Fruit fly (Drosophila melanogaster) whole organism: Measurements from ENCODE around the gene CG43294.

Source experiments
- CG8478 ChIP-seq: fragments of >200 bp; optimal IDR thresholded peaks from 2 replicates; lab custom pipeline; 2018; ENCODE audit warnings: inconsistent platforms
- Dll ChIP-seq: fragments of >200 bp; optimal IDR thresholded peaks from 2 replicates; lab custom pipeline; 2017
- EcR ChIP-seq, 2 experiments: fragments of >200 bp; optimal IDR thresholded peaks; 2 replicates each; lab custom pipeline; 2017; ENCODE audit warnings: missing biosample characterization in 2 of 2, missing genetic modification characterization in 2 of 2, missing genetic modification reagents in 2 of 2
- pan ChIP-seq: fragments of >200 bp; optimal IDR thresholded peaks from 2 replicates; lab custom pipeline; 2017
- psq ChIP-seq: fragments of >200 bp; optimal IDR thresholded peaks from 2 replicates; lab custom pipeline; 2017
- usp ChIP-seq: fragments of >200 bp; optimal IDR thresholded peaks from 2 replicates; lab custom pipeline; 2017; ENCODE audit warnings: missing biosample characterization, missing genetic modification characterization, mixed read lengths

Gene CG43294

DNA sequence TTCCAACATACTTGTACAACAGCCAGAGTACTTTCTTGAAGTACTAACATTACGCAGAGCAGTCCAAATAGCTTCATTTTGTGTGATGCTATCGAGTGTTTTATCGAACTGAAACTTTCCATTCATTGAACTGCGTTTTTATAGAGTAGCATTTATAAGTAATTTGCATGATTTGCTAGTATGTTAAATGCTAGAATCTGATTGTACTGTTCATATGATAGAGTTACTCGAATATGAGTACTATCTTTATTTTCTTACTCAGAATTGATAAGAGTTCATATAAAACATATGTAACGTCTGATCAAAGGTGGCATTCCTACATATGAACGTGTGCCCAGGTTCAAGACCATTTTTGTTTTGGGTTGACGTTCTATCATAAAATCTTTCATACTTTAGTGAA lies 4.9 kb upstream of the CG43294 start, which contains the start of gene obst-G:
Gene obst-G (minus strand): TSS at position 101 of the 400 bp plus-strand sequence.
- TF ChIP-seq pan (lab: Kevin White, UChicago) (no peak), psq (lab: Kevin White, UChicago) (no peak), EcR (GFP tag; optimal IDR thresholded peaks at IDR 0.05; lab: Kevin White, UChicago) (no peak), usp (GFP tag; lab: Kevin White, UChicago) (no peak), Dll (lab: Kevin White, UChicago) (no peak), CG8478 (lab: Kevin White, UChicago) (no peak)

DNA sequence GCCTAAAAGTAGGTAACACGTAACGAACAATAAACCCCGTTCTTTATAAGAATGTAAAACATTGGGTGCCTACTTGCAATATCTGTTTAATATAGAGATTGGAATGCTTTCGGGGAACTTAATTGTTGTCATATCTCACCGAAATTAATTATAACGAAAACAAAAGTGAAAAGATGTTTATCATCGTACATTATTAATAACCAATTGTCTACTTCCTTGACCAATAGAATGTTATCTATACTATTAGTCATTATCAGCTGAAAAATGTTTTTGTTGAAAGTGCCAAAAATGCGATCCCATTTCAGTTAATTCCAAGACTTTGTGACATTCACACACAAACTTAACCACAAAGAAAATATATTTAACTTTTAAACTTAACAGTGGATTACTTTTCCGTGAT lies 4.3 kb upstream of the CG43294 start, which contains the start of gene CG7248:
Gene CG7248 (plus strand): TSS at position 301 of the 400 bp plus-strand sequence.
- TF ChIP-seq EcR (GFP tag; optimal IDR thresholded peaks at IDR 0.05; lab: Kevin White, UChicago) (no peak), pan (lab: Kevin White, UChicago) (no peak), CG8478 (lab: Kevin White, UChicago) (no peak), usp (GFP tag; lab: Kevin White, UChicago) (no peak), Dll (lab: Kevin White, UChicago) (no peak), psq (lab: Kevin White, UChicago) (no peak)

DNA sequence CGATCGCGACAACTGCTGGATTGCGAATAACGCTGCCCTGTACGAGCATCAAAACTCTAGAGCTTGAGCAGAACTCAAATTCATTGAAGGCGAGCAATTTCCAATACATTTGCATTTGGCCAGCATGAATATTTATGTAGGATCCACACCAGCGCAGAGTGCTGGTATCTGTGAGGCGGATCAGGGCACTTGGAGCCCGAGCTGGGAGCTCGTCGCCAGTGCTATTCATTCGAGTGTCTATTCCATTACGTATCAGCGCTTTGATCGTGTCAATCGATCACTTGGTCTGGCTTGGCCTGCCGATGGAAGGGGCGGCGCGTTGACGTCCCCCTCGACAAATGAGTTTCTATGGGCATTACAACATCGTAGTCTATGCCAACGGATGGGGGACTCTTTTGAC lies 8.0 kb downstream of the CG43294 start, which contains the start of gene prc:
Gene prc (minus strand): TSS at position 28 of the 400 bp plus-strand sequence.
- TF ChIP-seq pan (lab: Kevin White, UChicago) (no peak), usp (GFP tag; lab: Kevin White, UChicago) (no peak), psq (lab: Kevin White, UChicago) (no peak), Dll (lab: Kevin White, UChicago) (no peak), EcR (GFP tag; optimal IDR thresholded peaks at IDR 0.05; lab: Kevin White, UChicago) (no peak), CG8478 (lab: Kevin White, UChicago) (no peak)

DNA sequence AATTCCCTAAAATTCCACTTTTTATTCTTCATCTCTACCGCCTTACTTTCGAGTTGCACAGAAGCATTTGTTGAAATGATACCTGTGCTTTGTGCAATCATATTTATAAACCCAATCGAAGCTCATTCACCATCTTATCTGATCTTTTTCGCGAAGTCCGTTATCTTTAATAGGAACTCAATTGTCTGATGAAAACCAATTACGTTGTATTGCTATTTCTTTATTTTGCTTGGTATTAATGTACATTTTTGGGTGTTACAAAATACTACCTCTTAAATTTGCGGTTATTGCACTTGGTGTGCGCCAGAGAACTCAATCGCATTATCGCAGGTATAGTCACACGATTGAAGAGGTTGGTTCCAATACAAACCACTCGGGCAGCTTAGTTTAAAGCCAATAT lies 14.8 kb downstream of the CG43294 start, which contains the start of gene Muc68E:
Gene Muc68E (minus strand): TSS at position 101 of the 400 bp plus-strand sequence.
- TF ChIP-seq pan (lab: Kevin White, UChicago) (no peak), usp (GFP tag; lab: Kevin White, UChicago) (no peak), Dll (lab: Kevin White, UChicago) (no peak), EcR (GFP tag; optimal IDR thresholded peaks at IDR 0.05; lab: Kevin White, UChicago) (no peak), psq (lab: Kevin White, UChicago) (no peak), CG8478 (lab: Kevin White, UChicago) (no peak)

DNA sequence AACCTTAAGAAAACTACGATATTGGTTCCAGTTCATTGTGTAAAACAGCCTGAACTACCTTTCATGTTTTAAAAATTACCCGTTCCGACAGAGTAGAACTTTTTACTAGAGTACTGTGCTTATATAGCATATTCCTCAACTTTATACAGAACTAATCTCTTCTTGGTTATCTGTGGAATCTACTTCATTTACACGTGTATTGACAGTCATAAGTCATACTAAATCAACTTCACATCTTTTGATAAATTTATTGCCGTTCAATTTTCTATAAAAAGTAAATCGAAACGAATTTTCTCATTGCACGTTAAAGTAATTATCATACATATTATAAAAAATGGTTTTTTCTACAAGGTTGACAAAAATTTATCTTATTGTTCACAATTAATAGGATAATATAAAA lies 15.6 kb downstream of the CG43294 start, which contains the start of gene CG42397:
Gene CG42397 (minus strand): TSS at position 101 of the 400 bp plus-strand sequence.
- TF ChIP-seq CG8478 (lab: Kevin White, UChicago): no peak
- no peak for TF ChIP-seq Dll (lab: Kevin White, UChicago)
- TF ChIP-seq usp (GFP tag; lab: Kevin White, UChicago): no peak
- no peak for TF ChIP-seq EcR (GFP tag; optimal IDR thresholded peaks at IDR 0.05; lab: Kevin White, UChicago)
- no peak for TF ChIP-seq psq (lab: Kevin White, UChicago)
- TF ChIP-seq pan (lab: Kevin White, UChicago): no peak

DNA sequence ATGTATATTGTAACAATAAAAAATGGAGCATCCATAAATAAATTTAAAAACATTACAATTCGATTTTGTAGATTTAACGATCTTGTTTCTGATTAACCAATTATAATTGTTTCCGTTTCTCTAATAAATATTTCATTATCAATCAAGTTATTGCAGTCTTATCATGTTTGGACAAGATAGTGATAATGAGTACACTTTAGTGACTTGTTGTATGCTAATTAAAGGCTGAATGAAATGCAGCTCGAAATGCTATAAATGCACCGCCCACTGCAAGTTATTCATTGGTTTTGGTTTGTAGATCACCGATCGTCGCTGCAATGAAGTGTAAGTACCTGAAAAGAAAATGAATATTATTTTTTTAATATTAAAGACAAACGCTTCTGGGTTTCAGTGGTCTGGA lies 16.5 kb downstream of the CG43294 start, which contains the start of gene CG14125:
Gene CG14125 (plus strand): TSS at position 301 of the 400 bp plus-strand sequence.
- no peak for TF ChIP-seq Dll (lab: Kevin White, UChicago)
- no peak for TF ChIP-seq usp (GFP tag; lab: Kevin White, UChicago)
- TF ChIP-seq pan (lab: Kevin White, UChicago): no peak
- TF ChIP-seq EcR (GFP tag; optimal IDR thresholded peaks at IDR 0.05; lab: Kevin White, UChicago): no peak
- TF ChIP-seq CG8478 (lab: Kevin White, UChicago): no peak
- no peak for TF ChIP-seq psq (lab: Kevin White, UChicago)

DNA sequence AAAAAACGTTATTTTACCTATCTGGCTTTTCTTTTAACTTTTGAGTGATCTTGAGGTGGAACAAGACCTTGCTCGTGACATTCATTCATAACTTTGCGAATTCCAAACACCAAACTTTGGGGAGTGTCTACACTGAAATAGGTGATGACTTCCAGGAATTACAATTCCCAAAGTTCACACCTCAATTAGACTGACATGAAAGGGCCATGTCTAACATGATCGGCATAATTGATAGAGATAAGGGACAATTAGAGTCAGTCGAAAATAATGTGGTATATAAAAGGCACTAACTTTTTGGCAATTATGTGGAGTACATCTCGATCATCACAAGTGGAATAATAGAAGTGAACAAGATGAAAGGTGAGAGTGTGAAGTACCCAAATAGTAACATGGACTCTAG lies 17.7 kb downstream of the CG43294 start, which contains the start of gene CG43896:
Gene CG43896 (plus strand): TSS at position 301 of the 400 bp plus-strand sequence.
- no peak for TF ChIP-seq psq (lab: Kevin White, UChicago)
- TF ChIP-seq CG8478 (lab: Kevin White, UChicago): no peak
- no peak for TF ChIP-seq usp (GFP tag; lab: Kevin White, UChicago)
- TF ChIP-seq EcR (GFP tag; optimal IDR thresholded peaks at IDR 0.05; lab: Kevin White, UChicago): no peak
- no peak for TF ChIP-seq Dll (lab: Kevin White, UChicago)
- no peak for TF ChIP-seq pan (lab: Kevin White, UChicago)

DNA sequence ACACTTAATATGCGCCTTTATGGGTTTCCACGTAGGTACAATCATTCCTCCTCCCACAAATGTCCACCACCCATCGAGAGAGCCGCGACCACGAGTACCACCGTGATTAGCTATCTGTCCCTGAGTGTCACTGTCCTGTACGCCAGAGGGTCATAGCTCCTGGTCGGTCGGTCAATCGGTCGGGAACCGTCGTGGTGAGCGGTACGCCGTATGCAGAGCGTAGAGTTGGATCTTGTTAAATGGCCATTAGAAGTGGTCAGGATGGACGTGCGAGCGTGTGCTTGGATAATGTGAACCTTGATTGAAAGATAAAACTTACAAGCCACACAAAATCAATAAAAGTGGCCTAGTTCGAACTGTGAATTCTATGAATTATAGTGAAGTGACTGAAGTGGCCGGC lies 26.5 kb downstream of the CG43294 start, which contains the start of gene CG6938:
Gene CG6938 (plus strand): TSS at position 301 of the 400 bp plus-strand sequence.
- TF ChIP-seq EcR (GFP tag; optimal IDR thresholded peaks at IDR 0.05; lab: Kevin White, UChicago) (no peak), usp (GFP tag; lab: Kevin White, UChicago) (no peak), pan (lab: Kevin White, UChicago) (no peak), Dll (lab: Kevin White, UChicago) (no peak), CG8478 (lab: Kevin White, UChicago) (no peak), psq (lab: Kevin White, UChicago) (no peak)

DNA sequence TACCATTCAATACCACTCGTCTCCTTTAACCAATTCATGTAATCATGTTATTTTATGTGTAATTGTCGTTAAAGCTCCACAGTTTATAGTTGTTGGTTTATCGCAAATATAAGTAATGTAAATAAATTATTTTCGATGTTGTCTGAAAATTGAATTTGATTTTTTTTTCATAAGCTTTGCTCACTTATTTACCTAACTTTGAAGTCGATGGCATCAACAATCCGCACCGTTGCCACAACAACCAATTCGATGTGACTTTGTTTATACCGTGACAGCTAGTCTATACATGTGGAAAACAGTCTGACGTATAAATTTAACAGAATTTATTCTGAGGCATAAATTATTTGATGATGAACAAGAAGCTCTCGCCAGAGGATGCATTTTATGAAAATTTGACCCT lies 32.4 kb downstream of the CG43294 start, which contains the start of gene CG6931:
Gene CG6931 (plus strand): TSS at position 301 of the 400 bp plus-strand sequence.
- no peak for TF ChIP-seq EcR (GFP tag; optimal IDR thresholded peaks at IDR 0.05; lab: Kevin White, UChicago)
- no peak for TF ChIP-seq CG8478 (lab: Kevin White, UChicago)
- TF ChIP-seq pan (lab: Kevin White, UChicago): no peak
- no peak for TF ChIP-seq Dll (lab: Kevin White, UChicago)
- TF ChIP-seq psq (lab: Kevin White, UChicago): no peak
- TF ChIP-seq usp (GFP tag; lab: Kevin White, UChicago): no peak

DNA sequence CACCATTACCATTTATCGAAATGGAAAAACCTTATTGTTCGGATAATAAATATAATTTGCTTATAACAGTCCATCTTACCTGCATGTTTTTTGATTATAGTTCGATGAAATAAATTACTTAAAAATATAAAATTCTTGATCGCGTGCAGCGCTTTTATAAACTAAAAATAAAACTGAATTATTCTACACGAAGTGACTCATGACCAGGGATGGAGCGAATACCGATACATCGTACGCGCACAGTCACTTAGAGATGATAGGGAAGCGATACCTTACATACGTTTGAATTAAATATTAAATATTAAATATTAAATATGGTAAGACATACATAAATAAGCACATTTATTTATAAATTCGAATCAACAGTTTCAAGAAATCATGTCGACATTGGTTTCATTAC lies 34.9 kb downstream of the CG43294 start, which contains the start of gene viaf:
Gene viaf (minus strand): TSS at position 220 of the 400 bp plus-strand sequence.
- no peak for TF ChIP-seq CG8478 (lab: Kevin White, UChicago)
- no peak for TF ChIP-seq psq (lab: Kevin White, UChicago)
- TF ChIP-seq Dll (lab: Kevin White, UChicago): no peak
- no peak for TF ChIP-seq EcR (GFP tag; optimal IDR thresholded peaks at IDR 0.05; lab: Kevin White, UChicago)
- TF ChIP-seq pan (lab: Kevin White, UChicago): no peak
- no peak for TF ChIP-seq usp (GFP tag; lab: Kevin White, UChicago)

DNA sequence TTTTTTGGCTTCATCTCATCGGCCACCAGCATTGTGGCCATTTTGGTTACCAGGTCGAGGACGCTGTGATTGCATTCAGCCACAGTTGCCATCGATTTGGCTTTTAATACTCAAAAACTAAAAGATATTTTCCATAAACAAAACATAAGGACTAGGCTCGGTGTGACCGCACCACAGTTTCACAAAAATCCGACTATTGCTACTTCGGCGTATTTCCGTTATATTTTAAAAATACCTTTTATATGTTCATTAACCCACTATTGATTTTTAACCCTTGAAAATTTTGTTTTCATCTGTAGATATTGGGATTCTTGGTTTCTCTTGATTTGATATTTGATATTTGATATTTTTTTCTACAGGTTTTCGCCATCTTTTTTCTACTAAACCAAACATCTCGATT lies 39.9 kb downstream of the CG43294 start, which contains the start of gene Grip163:
Gene Grip163 (minus strand): TSS at position 180 of the 400 bp plus-strand sequence.
- TF ChIP-seq psq (lab: Kevin White, UChicago) (no peak), EcR (GFP tag; optimal IDR thresholded peaks at IDR 0.05; lab: Kevin White, UChicago) (no peak), usp (GFP tag; lab: Kevin White, UChicago) (no peak), CG8478 (lab: Kevin White, UChicago) (no peak), pan (lab: Kevin White, UChicago) (no peak), Dll (lab: Kevin White, UChicago) (no peak)
